Fruit fly (Drosophila melanogaster) whole organism: ENCODE measurements around the gene Osi4.

Experiments used
- CG8478 ChIP-seq: fragments of >200 bp; optimal IDR thresholded peaks from 2 replicates; lab custom pipeline; 2018; ENCODE audit warnings: inconsistent platforms
- Dll ChIP-seq: fragments of >200 bp; optimal IDR thresholded peaks from 2 replicates; lab custom pipeline; 2017
- EcR ChIP-seq, 2 experiments: fragments of >200 bp; optimal IDR thresholded peaks; 2 replicates each; lab custom pipeline; 2017; ENCODE audit warnings: missing biosample characterization in 2 of 2, missing genetic modification characterization in 2 of 2, missing genetic modification reagents in 2 of 2
- pan ChIP-seq: fragments of >200 bp; optimal IDR thresholded peaks from 2 replicates; lab custom pipeline; 2017
- psq ChIP-seq: fragments of >200 bp; optimal IDR thresholded peaks from 2 replicates; lab custom pipeline; 2017
- usp ChIP-seq: fragments of >200 bp; optimal IDR thresholded peaks from 2 replicates; lab custom pipeline; 2017; ENCODE audit warnings: missing biosample characterization, missing genetic modification characterization, mixed read lengths

The Osi4 gene

DNA sequence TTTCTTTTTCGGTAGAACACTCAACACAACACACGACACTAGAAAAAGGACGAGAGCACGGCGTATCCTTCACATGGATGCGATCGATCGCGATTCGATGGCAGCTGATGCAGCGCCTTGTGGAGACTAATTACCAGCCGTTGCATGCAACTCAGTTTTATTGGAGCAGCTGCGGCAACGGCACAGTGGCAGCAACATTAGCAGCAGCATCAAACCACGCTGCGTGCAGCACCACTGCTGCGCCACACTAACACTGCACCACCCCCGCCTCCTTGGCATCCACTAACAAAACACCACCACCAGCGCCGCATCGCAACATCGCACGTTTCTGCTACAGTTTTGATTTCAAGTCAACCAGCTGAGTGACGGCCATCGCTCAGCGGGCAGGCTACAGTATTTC lies at the start of gene Osi4:
Gene Osi4, minus strand, starts transcription at position 101 of the 400 bp plus-strand sequence.
- no peak for TF ChIP-seq Dll (lab: Kevin White, UChicago)
- no peak for TF ChIP-seq EcR (GFP tag; optimal IDR thresholded peaks at IDR 0.05; lab: Kevin White, UChicago)
- no peak for TF ChIP-seq CG8478 (lab: Kevin White, UChicago)
- no peak for TF ChIP-seq psq (lab: Kevin White, UChicago)

DNA sequence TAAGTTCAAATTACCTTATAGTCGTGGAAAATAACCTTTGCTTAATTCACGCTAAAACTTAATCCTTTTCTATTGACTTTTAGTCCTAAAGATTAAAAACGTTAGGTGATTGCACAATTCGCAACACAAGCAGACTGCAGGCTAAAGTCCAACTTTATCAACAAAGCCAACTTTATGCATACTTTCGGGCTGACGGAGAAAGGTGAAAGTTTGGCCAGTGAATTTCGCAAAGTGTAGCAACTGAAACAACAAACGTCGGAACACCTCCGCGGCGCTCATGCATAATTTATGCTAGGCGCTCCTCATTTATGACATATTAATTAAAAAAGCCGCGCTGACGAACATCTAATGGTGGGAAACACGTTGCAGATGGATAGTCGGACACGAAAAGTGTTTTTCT lies 48.4 kb upstream of the Osi4 start:
- TF ChIP-seq usp (GFP tag; lab: Kevin White, UChicago) (no peak), pan (lab: Kevin White, UChicago) (no peak), CG8478 (lab: Kevin White, UChicago) (no peak), Dll (lab: Kevin White, UChicago) (no peak), EcR (GFP tag; optimal IDR thresholded peaks at IDR 0.05; lab: Kevin White, UChicago) (no peak), psq (lab: Kevin White, UChicago) (no peak)

DNA sequence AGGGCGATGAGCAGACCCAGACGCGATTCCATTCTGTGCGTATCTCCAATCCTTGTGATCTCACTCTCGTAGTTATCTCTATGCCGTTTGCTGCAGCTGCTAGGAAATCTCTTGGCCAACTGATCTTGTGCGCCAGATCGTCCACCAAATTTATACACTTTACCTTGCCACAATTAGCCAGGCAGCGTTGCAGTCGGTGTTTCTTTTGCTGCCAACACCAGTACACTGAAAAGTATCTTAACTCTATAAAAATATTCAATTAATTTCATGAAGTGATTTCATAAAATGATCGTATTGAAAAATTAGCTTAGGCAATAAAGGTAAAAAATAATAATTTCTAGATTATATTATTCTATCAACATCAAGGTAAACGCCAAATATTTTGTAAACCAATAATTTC lies 47.1 kb upstream of the Osi4 start, which contains the start of gene Osi11:
Gene Osi11, minus strand, starts transcription at position 101 of the 400 bp plus-strand sequence.
- TF ChIP-seq EcR (GFP tag; optimal IDR thresholded peaks at IDR 0.05; lab: Kevin White, UChicago) (no peak), pan (lab: Kevin White, UChicago) (no peak), Dll (lab: Kevin White, UChicago) (no peak)

DNA sequence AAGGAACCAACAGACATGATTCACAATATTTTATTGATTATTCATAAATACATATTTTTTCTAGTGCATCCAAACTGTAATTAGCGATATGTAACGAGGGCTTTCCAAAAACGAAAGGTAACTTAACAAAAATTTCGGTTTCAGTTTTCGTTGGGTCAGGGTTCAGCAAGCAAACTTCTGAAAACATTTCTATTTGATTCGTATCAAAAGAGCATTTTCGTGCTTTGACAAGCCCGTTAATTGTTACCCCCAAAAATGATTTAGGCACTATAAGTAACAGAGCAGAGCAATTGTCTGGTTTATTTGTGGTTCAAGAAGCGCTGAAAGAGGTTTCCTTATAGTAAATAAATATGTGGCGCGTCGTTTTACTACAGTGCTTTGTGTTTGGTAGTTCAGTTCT lies 44.3 kb upstream of the Osi4 start, which contains the start of gene Osi10b:
Gene Osi10b, plus strand, starts transcription at position 301 of the 400 bp plus-strand sequence.
- TF ChIP-seq EcR (GFP tag; optimal IDR thresholded peaks at IDR 0.05; lab: Kevin White, UChicago) (no peak), Dll (lab: Kevin White, UChicago) (no peak), CG8478 (lab: Kevin White, UChicago) (no peak), usp (GFP tag; lab: Kevin White, UChicago) (no peak), pan (lab: Kevin White, UChicago) (no peak), psq (lab: Kevin White, UChicago) (no peak)

DNA sequence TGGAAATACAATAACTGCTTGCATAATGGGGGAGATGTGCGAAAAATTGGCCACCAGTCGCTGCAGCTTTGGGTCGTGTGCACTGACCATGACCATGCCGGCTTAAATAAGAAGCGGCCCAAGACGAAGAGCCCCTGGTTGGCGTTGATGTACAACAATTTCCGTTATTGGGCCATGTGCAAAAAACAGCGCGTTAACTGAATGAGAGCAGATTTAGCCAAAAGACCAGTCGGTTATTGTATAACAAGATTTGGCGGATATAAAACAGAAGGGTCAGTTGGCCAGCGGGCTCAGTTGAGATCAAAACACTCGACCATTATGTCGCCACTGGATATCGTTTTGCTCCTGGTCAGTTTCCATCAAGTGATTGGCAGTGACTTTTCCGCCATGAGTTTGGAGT lies 42.1 kb upstream of the Osi4 start, which contains the start of gene Osi10a:
Gene Osi10a, plus strand, starts transcription at position 301 of the 400 bp plus-strand sequence.
- TF ChIP-seq CG8478 (lab: Kevin White, UChicago) (no peak), psq (lab: Kevin White, UChicago) (no peak), pan (lab: Kevin White, UChicago) (no peak), usp (GFP tag; lab: Kevin White, UChicago) (no peak), Dll (lab: Kevin White, UChicago) (no peak), EcR (GFP tag; optimal IDR thresholded peaks at IDR 0.05; lab: Kevin White, UChicago) (no peak)

DNA sequence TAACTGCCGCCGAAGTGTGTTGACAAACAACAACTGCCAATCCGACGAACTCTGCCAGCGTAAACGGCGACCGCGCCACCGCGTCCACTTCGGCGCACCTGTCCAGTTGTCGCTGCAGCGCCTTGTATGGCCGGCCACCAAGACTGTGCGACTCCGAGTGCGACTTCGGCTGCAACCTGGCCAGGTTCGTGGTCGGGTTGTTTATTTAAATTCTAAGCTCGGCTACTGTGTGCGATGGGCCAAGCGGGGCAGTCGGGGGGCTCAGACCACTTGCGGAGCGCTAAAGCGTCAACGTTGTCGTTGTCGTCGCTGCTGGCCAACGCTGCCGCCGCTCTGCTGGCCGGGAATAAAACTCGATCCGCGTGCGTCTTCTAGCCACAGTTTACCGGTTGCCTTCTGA lies 38.3 kb upstream of the Osi4 start, which contains the start of gene Osi9:
Gene Osi9, plus strand, starts transcription at position 375 of the 400 bp plus-strand sequence.
- TF ChIP-seq Dll (lab: Kevin White, UChicago): no peak
- no peak for TF ChIP-seq EcR (GFP tag; optimal IDR thresholded peaks at IDR 0.05; lab: Kevin White, UChicago)
- no peak for TF ChIP-seq psq (lab: Kevin White, UChicago)
- no peak for TF ChIP-seq pan (lab: Kevin White, UChicago)
- TF ChIP-seq usp (GFP tag; lab: Kevin White, UChicago): no peak
- TF ChIP-seq CG8478 (lab: Kevin White, UChicago): no peak

DNA sequence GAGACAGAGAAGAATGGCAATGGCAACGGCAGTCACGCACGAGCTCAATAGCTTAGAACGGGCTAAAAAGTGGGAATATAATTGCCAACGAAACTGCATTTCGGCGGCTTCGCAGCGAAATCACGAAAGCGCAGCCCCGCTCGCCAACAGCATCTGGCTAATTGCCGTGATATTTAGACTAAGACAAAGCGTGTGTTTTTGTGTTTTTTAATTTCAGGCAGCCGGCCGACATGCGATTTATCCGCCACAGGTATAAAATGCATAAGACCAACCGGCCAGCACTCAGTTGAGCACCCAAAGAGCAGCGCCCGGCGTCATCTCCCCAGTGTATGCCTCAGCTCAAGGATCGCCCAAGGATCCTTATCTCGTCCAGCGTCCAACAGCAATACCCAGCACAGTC lies 33.3 kb upstream of the Osi4 start, which contains the start of gene Osi8:
Gene Osi8, plus strand, starts transcription at position 301 of the 400 bp plus-strand sequence.
- no peak for TF ChIP-seq pan (lab: Kevin White, UChicago)
- no peak for TF ChIP-seq usp (GFP tag; lab: Kevin White, UChicago)
- TF ChIP-seq psq (lab: Kevin White, UChicago): no peak
- no peak for TF ChIP-seq CG8478 (lab: Kevin White, UChicago)
- no peak for TF ChIP-seq Dll (lab: Kevin White, UChicago)
- no peak for TF ChIP-seq EcR (GFP tag; optimal IDR thresholded peaks at IDR 0.05; lab: Kevin White, UChicago)

DNA sequence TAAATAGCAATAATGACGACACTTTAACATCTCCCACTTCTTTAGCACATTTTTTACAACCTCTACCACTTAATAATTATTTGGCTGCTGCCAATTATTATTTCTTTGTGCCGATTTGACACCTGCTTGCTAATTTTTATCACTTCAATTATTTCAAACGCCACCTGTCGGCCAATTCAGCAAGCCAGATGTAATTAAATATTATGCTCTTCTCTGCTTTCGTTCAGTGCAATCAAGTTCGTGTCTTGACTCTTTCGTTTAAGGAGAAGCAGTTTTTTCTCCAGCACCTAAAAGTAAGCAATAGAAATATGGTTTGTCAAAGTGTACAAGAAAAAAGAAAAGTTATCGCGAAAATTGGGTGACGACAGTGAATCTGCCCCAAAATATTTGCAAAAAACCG lies 32.9 kb upstream of the Osi4 start:
- TF ChIP-seq pan (lab: Kevin White, UChicago): no peak
- no peak for TF ChIP-seq CG8478 (lab: Kevin White, UChicago)
- TF ChIP-seq psq (lab: Kevin White, UChicago): no peak
- TF ChIP-seq Dll (lab: Kevin White, UChicago): no peak
- TF ChIP-seq usp (GFP tag; lab: Kevin White, UChicago): no peak
- TF ChIP-seq EcR (GFP tag; optimal IDR thresholded peaks at IDR 0.05; lab: Kevin White, UChicago): no peak

DNA sequence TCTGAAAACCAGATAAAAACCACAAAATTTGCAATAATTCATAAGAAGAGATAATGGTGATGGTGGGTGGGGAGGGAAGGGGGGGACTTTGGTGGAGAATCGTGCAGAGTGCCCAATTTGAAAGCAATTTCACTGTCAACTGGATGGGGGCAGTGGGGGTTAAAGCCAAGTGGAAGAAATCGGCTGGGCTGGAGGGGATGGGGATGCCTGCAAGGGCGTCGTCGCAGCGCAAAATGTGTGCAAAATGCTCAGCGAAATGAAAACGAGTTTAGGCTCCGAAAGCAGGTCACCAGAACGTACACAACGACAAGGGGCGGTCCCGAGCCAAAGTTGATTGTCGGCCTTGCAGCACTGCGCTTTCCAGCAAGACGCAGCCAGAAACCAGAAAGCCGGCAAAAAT lies 31.2 kb upstream of the Osi4 start:
- no peak for TF ChIP-seq CG8478 (lab: Kevin White, UChicago)
- TF ChIP-seq usp (GFP tag; lab: Kevin White, UChicago): no peak
- TF ChIP-seq pan (lab: Kevin White, UChicago): no peak
- peak; percentile 64 for TF ChIP-seq Dll (lab: Kevin White, UChicago)
- TF ChIP-seq psq (lab: Kevin White, UChicago): no peak

DNA sequence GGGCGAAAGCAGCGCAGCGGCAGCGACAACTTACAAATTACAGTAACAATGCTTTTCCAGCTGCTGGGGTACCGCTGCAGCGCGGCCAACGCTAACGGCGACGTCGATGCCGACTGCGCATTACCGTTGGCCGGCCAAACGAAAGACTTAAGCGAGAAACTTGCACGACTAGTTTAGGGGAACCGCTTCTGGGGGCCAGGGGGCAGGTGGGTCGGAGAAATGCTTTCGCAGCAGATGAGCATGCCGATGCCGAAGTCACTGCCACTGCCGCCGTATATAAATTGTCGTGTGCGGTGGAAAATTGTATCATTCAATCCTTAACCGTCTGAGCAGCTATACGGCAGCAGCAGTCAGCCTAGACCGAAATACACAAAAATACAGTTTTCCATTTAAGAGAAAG lies 27.1 kb upstream of the Osi4 start, which contains the start of gene Osi7:
Gene Osi7, plus strand, starts transcription at position 301 of the 400 bp plus-strand sequence.
- no peak for TF ChIP-seq usp (GFP tag; lab: Kevin White, UChicago)
- TF ChIP-seq EcR (GFP tag; optimal IDR thresholded peaks at IDR 0.05; lab: Kevin White, UChicago): no peak
- TF ChIP-seq CG8478 (lab: Kevin White, UChicago): no peak
- TF ChIP-seq psq (lab: Kevin White, UChicago): no peak
- TF ChIP-seq pan (lab: Kevin White, UChicago): no peak
- no peak for TF ChIP-seq Dll (lab: Kevin White, UChicago)

DNA sequence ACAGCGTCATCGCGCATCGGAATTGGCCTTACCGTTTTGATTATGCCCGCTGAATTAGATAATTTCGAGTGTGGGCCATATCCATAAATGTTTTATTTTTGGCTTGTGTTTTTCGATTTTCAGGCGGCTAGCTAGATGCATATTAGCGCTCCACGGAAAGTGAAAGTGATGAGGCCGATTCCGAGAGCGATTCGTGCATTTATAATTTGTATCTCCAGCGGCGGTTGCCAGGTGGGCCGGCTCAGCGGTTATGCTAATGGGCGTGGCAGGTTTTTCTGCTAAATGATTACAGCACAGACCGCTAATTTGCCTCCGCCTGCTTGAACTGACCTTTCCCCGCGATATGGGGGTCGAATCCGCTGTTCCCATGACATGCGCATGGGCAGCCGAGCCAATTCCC lies 23.4 kb upstream of the Osi4 start:
- TF ChIP-seq usp (GFP tag; lab: Kevin White, UChicago) (no peak), CG8478 (lab: Kevin White, UChicago) (no peak), psq (lab: Kevin White, UChicago) (no peak), Dll (lab: Kevin White, UChicago) (no peak)

DNA sequence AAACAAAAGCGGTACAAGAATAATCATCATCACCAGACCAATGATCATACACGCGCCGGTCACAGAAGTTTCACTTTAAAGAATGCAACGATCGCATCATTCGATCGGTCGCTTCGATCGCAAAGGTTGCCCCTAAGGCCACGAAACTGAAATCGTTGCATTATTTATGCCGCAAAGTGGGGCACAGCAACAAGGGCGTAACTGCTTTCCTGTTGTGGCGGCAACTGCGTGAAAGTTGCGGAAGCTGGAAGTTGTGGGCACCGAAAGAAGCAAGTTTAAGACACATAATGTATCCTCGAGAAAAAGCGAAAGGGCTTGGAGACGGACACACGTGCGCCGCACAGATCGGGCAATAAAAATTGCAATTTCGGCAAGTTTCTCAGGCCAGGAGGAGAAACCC lies 22.5 kb upstream of the Osi4 start:
- peak; percentile 59 for TF ChIP-seq Dll (lab: Kevin White, UChicago)
- TF ChIP-seq psq (lab: Kevin White, UChicago): no peak
